Worm (Caenorhabditis elegans): ENCODE data around the gene T19C9.10.

Gene T19C9.10

ce11 chrV:17226119-17226518 lies 10.3 kb upstream of the T19C9.10 start, which contains the start of gene srh-112:
Gene srh-112, minus strand, starts transcription at chrV:17226219.
- TF ChIP-seq Y22D7AL.16 (tag; optimal IDR thresholded peaks at IDR 0.05): no peak
- no peak for TF ChIP-seq ttx-3 (tag; optimal IDR thresholded peaks at IDR 0.05)
- TF ChIP-seq nfya-1 (tag; optimal IDR thresholded peaks at IDR 0.05): no peak
- TF ChIP-seq K09A11.1 (tag; optimal IDR thresholded peaks at IDR 0.05; ENCODE audit: insufficient read depth): no peak
- TF ChIP-seq dmd-4 (tag; optimal IDR thresholded peaks at IDR 0.05; ENCODE audit: borderline replicate concordance): no peak
- no peak for TF ChIP-seq dve-1 (tag; optimal IDR thresholded peaks at IDR 0.05)
- TF ChIP-seq tbx-7 (tag; optimal IDR thresholded peaks at IDR 0.05): no peak
- no peak for TF ChIP-seq ceh-30 (tag; optimal IDR thresholded peaks at IDR 0.05)
- no peak for TF ChIP-seq lin-11 (tag; optimal IDR thresholded peaks at IDR 0.05)
- TF ChIP-seq ceh-6 (GFP tag; optimal IDR thresholded peaks at IDR 0.05): no peak
- TF ChIP-seq ceh-14 (tag; optimal IDR thresholded peaks at IDR 0.05): no peak
- TF ChIP-seq hlh-30 (tag; optimal IDR thresholded peaks at IDR 0.05; ENCODE audit: insufficient read depth): no peak
- TF ChIP-seq ceh-19 (GFP tag; optimal IDR thresholded peaks at IDR 0.05): no peak
- no peak for TF ChIP-seq fkh-6 (tag; optimal IDR thresholded peaks at IDR 0.05)
- no peak for TF ChIP-seq eyg-1 (tag; optimal IDR thresholded peaks at IDR 0.05)
- no peak for TF ChIP-seq pha-2 (tag; optimal IDR thresholded peaks at IDR 0.05)
- no peak for TF ChIP-seq ref-2 (tag; optimal IDR thresholded peaks at IDR 0.05)

- TF ChIP-seq elt-4 (tag; optimal IDR thresholded peaks at IDR 0.05) (no peak), pha-2 (tag; optimal IDR thresholded peaks at IDR 0.05) (no peak), rnt-1 (tag; optimal IDR thresholded peaks at IDR 0.05) (no peak), odd-2 (tag; optimal IDR thresholded peaks at IDR 0.05) (no peak), syd-9 (tag; optimal IDR thresholded peaks at IDR 0.05) (no peak), nhr-11 (tag; optimal IDR thresholded peaks at IDR 0.05) (no peak), eyg-1 (tag; optimal IDR thresholded peaks at IDR 0.05) (no peak), ceh-24 (tag; optimal IDR thresholded peaks at IDR 0.05) (no peak), ref-2 (tag; optimal IDR thresholded peaks at IDR 0.05) (no peak), unc-55 (GFP tag; optimal IDR thresholded peaks at IDR 0.05) (no peak), ceh-48 (tag; optimal IDR thresholded peaks at IDR 0.05) (no peak), hlh-30 (tag; optimal IDR thresholded peaks at IDR 0.05; ENCODE audit: insufficient read depth) (no peak), sox-2 (GFP tag; IDR thresholded peaks at IDR 0.05) (no peak), fkh-10 (GFP tag; optimal IDR thresholded peaks at IDR 0.05) (no peak), mec-3 (tag; optimal IDR thresholded peaks at IDR 0.05; ENCODE audit: borderline replicate concordance) (no peak)
Measured at ce11 chrV:17232403-17232802, 4.0 kb upstream of the T19C9.10 start.

DNA sequence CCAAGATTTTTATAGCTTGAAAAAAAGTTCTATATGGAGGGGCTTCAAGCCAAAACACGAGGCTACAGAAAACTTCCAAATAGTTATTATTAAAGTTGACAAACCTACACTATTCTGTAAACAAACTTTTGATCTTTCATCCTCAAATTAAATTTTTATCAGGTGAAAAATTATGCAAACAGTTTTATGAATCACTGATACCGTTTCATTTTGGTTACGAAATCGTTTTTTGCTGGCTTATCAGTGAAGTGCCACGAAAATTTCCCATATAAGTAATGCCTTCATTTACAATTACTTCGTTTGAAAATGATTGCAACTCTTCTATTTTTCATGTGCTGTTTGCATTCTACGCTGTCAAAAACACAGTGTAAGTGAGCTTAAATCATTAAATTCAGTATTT lies 2.4 kb downstream of the T19C9.10 start, which contains the start of gene T19C9.8:
Gene T19C9.8, plus strand, starts transcription at position 299 of the 400 bp plus-strand sequence.
- no peak for TF ChIP-seq rnt-1 (tag; optimal IDR thresholded peaks at IDR 0.05)
- no peak for TF ChIP-seq ceh-24 (tag; optimal IDR thresholded peaks at IDR 0.05)
- no peak for TF ChIP-seq dmd-4 (tag; optimal IDR thresholded peaks at IDR 0.05; ENCODE audit: borderline replicate concordance)
- TF ChIP-seq ceh-6 (GFP tag; optimal IDR thresholded peaks at IDR 0.05): no peak
- no peak for TF ChIP-seq syd-9 (tag; optimal IDR thresholded peaks at IDR 0.05)
- TF ChIP-seq ztf-16 (tag; optimal IDR thresholded peaks at IDR 0.05): no peak
- no peak for TF ChIP-seq pag-3 (tag; optimal IDR thresholded peaks at IDR 0.05; ENCODE audit: borderline replicate concordance)

DNA sequence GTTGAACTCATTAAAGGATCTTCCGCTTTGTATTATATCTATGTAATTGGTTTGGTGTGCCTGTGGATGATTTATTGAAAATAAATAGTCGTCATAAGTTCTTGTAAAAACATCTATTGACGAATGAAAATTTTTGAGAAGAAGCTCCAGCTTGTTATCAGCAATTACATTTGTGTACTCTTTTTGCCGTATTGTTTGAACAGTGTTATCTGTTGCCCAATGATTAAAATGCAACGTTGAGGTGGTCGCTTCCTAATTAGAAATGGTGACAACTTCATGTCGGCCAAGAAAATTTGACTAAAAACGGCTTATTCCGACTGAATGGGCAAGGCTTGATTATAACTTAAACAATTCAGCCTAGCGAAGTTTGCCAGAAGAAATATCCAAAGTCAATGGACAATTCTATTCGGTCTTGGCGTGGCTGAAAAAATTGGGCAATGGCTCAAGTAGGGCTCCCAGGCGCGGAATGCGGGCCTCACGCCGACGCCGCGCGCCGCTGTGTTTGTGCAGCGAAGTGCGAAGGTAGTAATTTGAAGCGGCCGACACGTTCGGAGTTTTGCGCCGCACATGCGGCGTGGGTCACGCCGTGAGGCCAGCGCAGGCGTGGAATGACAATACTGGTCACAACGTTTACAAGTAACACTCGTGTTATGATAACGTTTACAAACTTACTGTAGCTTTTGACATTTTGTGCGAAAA lies 4.3 kb downstream of the T19C9.10 start:
- TF ChIP-seq ceh-14 (tag; optimal IDR thresholded peaks at IDR 0.05) (no peak), eyg-1 (tag; optimal IDR thresholded peaks at IDR 0.05) (no peak), dve-1 (tag; optimal IDR thresholded peaks at IDR 0.05) (no peak), hlh-30 (tag; optimal IDR thresholded peaks at IDR 0.05; ENCODE audit: insufficient read depth) (no peak), unc-3 (GFP tag; conservative IDR thresholded peaks at IDR 0.05) (no peak), unc-3 (tag; optimal IDR thresholded peaks at IDR 0.05) (no peak), K09A11.1 (tag; optimal IDR thresholded peaks at IDR 0.05; ENCODE audit: insufficient read depth) (no peak), pax-1 (tag; optimal IDR thresholded peaks at IDR 0.05) (no peak)

Measured in whole organism, late embryonic.